Worm (Caenorhabditis elegans) whole organism, early embryonic: ENCODE data around the gene B0524.3.

Source experiments
- B0310.2 ChIP-seq: sonication (generic microtip); optimal IDR thresholded peaks from 2 replicates; lab custom pipeline; 2016; ENCODE audit warnings: mild to moderate bottlenecking, missing genetic modification characterization, missing compliant biosample characterization
- F13C5.2 ChIP-seq: sonication (generic microtip); optimal IDR thresholded peaks from 2 replicates; lab custom pipeline; 2017; ENCODE audit warnings: mild to moderate bottlenecking, missing genetic modification characterization, inconsistent platforms, missing compliant biosample characterization
- aly-1 ChIP-seq: sonication (generic microtip); optimal IDR thresholded peaks from 2 replicates; lab custom pipeline; 2016; ENCODE audit warnings: missing genetic modification characterization, missing compliant biosample characterization
- ama-1 ChIP-seq: fragments of 150-350 bp; optimal IDR thresholded peaks from 2 replicates; lab custom pipeline; 2014
- ceh-13 ChIP-seq: fragments of 200-800 bp; sonication (Bioruptor generic); optimal IDR thresholded peaks from 2 replicates; lab custom pipeline; 2018; ENCODE audit warnings: mild to moderate bottlenecking, missing genetic modification characterization, missing compliant biosample characterization
- ceh-36 ChIP-seq: sonication (generic microtip); optimal IDR thresholded peaks from 2 replicates; lab custom pipeline; 2016; ENCODE audit warnings: missing genetic modification characterization, inconsistent platforms, missing compliant biosample characterization
- ets-7 ChIP-seq: sonication (generic microtip); optimal IDR thresholded peaks from 2 replicates; lab custom pipeline; 2016; ENCODE audit warnings: missing genotype, missing genetic modification characterization, missing compliant biosample characterization
- flt-1 ChIP-seq: fragments of 200-800 bp; sonication (Bioruptor generic); IDR thresholded peaks from 2 replicates; pipeline ENCODE4 v1.3.6; 2022; ENCODE audit warnings: missing genetic modification characterization, missing compliant biosample characterization
- hmbx-1 ChIP-seq: sonication (generic microtip); optimal IDR thresholded peaks from 2 replicates; lab custom pipeline; 2016; ENCODE audit warnings: mild to moderate bottlenecking, missing genetic modification characterization, missing compliant biosample characterization
- hmg-4 ChIP-seq: fragments of 200-800 bp; sonication (Bioruptor generic); optimal IDR thresholded peaks from 2 replicates; lab custom pipeline; 2018; ENCODE audit warnings: mild to moderate bottlenecking, missing genetic modification characterization, missing compliant biosample characterization
- hnd-1 ChIP-seq: sonication (generic microtip); optimal IDR thresholded peaks from 2 replicates; lab custom pipeline; 2016; ENCODE audit warnings: missing genetic modification characterization, missing compliant biosample characterization
- pes-1 ChIP-seq: fragments of 200-800 bp; sonication (Bioruptor generic); IDR thresholded peaks from 2 replicates; pipeline ENCODE4 v1.3.6; 2022; ENCODE audit warnings: missing genetic modification reagents, missing genetic modification characterization, missing compliant biosample characterization
- scrt-1 ChIP-seq: fragments of 200-800 bp; sonication (Bioruptor generic); IDR thresholded peaks from 2 replicates; pipeline ENCODE4 v1.3.6; 2022; ENCODE audit warnings: missing genetic modification characterization, missing compliant biosample characterization
- sea-1 ChIP-seq: fragments of 200-800 bp; sonication (Bioruptor generic); conservative IDR thresholded peaks from 2 replicates; pipeline ENCODE4 v1.3.6; 2022; ENCODE audit warnings: missing genetic modification characterization, missing compliant biosample characterization
- tbx-11 ChIP-seq: fragments of 200-800 bp; sonication (Bioruptor generic); IDR thresholded peaks from 2 replicates; pipeline ENCODE4 v1.3.6; 2022; ENCODE audit warnings: missing genetic modification characterization, missing compliant biosample characterization
- tbx-37 ChIP-seq: fragments of 200-800 bp; sonication (Bioruptor generic); conservative IDR thresholded peaks from 2 replicates; pipeline ENCODE4 v1.3.6; 2022; ENCODE audit warnings: missing genetic modification reagents, missing genetic modification characterization, missing compliant biosample characterization
- tra-4 ChIP-seq: sonication (generic microtip); optimal IDR thresholded peaks from 2 replicates; lab custom pipeline; 2017; ENCODE audit warnings: missing genetic modification characterization, missing compliant biosample characterization

The B0524.3 gene

ce11 chrIII:1932018-1932417, 44.6 kb downstream of the B0524.3 start:
- TF ChIP-seq hnd-1: no peak
- TF ChIP-seq pes-1 (GFP tag; lab: Robert Waterston, UW): no peak
- TF ChIP-seq B0310.2 (tag; lab: Kevin White, UChicago): no peak
- TF ChIP-seq scrt-1 (GFP tag; lab: Robert Waterston, UW): no peak
- no peak for TF ChIP-seq hmg-4
- TF ChIP-seq F13C5.2: no peak
- no peak for TF ChIP-seq sea-1
- no peak for TF ChIP-seq hmbx-1 (tag; lab: Kevin White, UChicago)
- TF ChIP-seq ceh-36 (tag; lab: Kevin White, UChicago): no peak
- TF ChIP-seq ceh-13 (GFP tag; lab: Kevin White, UChicago): no peak
- TF ChIP-seq ets-7: no peak
- no peak for TF ChIP-seq ama-1
- TF ChIP-seq tbx-11 (GFP tag; lab: Robert Waterston, UW): no peak
- TF ChIP-seq flt-1: no peak
- TF ChIP-seq aly-1 (tag; lab: Kevin White, UChicago): no peak
- no peak for TF ChIP-seq tbx-37 (GFP tag; lab: Robert Waterston, UW)
- no peak for TF ChIP-seq tra-4 (tag; lab: Kevin White, UChicago)

- TF ChIP-seq tbx-37 (GFP tag; lab: Robert Waterston, UW) (no peak), hmg-4 (no peak), tbx-11 (GFP tag; lab: Robert Waterston, UW) (no peak)
Measured at ce11 chrIII:1934141-1934540, 46.7 kb downstream of the B0524.3 start.

- TF ChIP-seq hnd-1: no peak
- TF ChIP-seq pes-1 (GFP tag; lab: Robert Waterston, UW): 0 out of 2 replicates have a peak, but pooled peaks have one; percentile 17
Measured at ce11 chrIII:1937879-1938438, 50.5 kb downstream of the B0524.3 start.

- TF ChIP-seq tbx-37 (GFP tag; lab: Robert Waterston, UW) (no peak), hnd-1 (no peak), sea-1 (no peak), tra-4 (tag; lab: Kevin White, UChicago) (no peak), aly-1 (tag; lab: Kevin White, UChicago) (no peak), pes-1 (GFP tag; lab: Robert Waterston, UW) (peak; percentile 40; the same call in 1 of the 2 replicates), B0310.2 (tag; lab: Kevin White, UChicago) (no peak)
Measured at ce11 chrIII:1938712-1939624, 51.5 kb downstream of the B0524.3 start.
